Worm (Caenorhabditis elegans) whole organism, L4/young adult: ENCODE data around the gene nhr-4.

Experiments used
- dao-5 ChIP-seq: sonication (generic microtip); optimal IDR thresholded peaks from 2 replicates; lab custom pipeline; 2016; ENCODE audit warnings: missing genotype, missing genetic modification characterization, moderate library complexity, missing compliant biosample characterization
- him-1 ChIP-seq: sonication (generic microtip); optimal IDR thresholded peaks from 2 replicates; lab custom pipeline; 2016; ENCODE audit warnings: missing genotype, missing genetic modification reagents, missing genetic modification characterization, missing compliant biosample characterization

- TF ChIP-seq dao-5 (tag; lab: Kevin White, UChicago) (no peak), him-1 (no peak)
Observed at ce11 chrIV:9848075-9848474, 31.1 kb upstream of the nhr-4 start, which contains the start of gene K07F5.7.
